Worm (Caenorhabditis elegans) whole organism, L1 larva: Measurements from ENCODE around the gene F16G10.11.

Experiments used
- C04F5.9 ChIP-seq: sonication (generic microtip); optimal IDR thresholded peaks from 2 replicates; lab custom pipeline; 2016; ENCODE audit warnings: missing genetic modification characterization, missing compliant biosample characterization
- C34B4.2 ChIP-seq: sonication (generic microtip); optimal IDR thresholded peaks from 2 replicates; lab custom pipeline; 2017; ENCODE audit warnings: mild to moderate bottlenecking, missing genetic modification characterization, missing compliant biosample characterization
- Y116A8C.19 ChIP-seq: sonication (generic microtip); optimal IDR thresholded peaks from 2 replicates; lab custom pipeline; 2016; ENCODE audit warnings: missing compliant biosample characterization, missing genetic modification characterization, borderline replicate concordance
- aha-1 ChIP-seq: fragments of 150-350 bp; optimal IDR thresholded peaks from 2 replicates; lab custom pipeline; 2014; ENCODE audit warnings: missing biosample characterization, missing genetic modification characterization
- aly-2 ChIP-seq: fragments of 150-350 bp; optimal IDR thresholded peaks from 2 replicates; lab custom pipeline; 2014; ENCODE audit warnings: missing biosample characterization, missing genetic modification characterization
- ama-1 ChIP-seq: fragments of 150-350 bp; optimal IDR thresholded peaks from 2 replicates; lab custom pipeline; 2014
- blmp-1 ChIP-seq: fragments of 150-350 bp; optimal IDR thresholded peaks from 2 replicates; lab custom pipeline; 2014; ENCODE audit warnings: missing biosample characterization, missing genetic modification characterization
- ceh-63 ChIP-seq: fragments of 200-800 bp; sonication (Bioruptor generic); optimal IDR thresholded peaks from 2 replicates; lab custom pipeline; 2018; ENCODE audit warnings: mild to moderate bottlenecking, missing genetic modification characterization, missing compliant biosample characterization
- ceh-82 ChIP-seq, 3 experiments: fragments of 150-350 bp in 1 of 3; sonication (generic microtip) in 2 of 3; optimal IDR thresholded peaks; 2 replicates each; lab custom pipeline; 2014 to 2017; ENCODE audit warnings: missing biosample characterization in 3 of 3, missing genetic modification characterization in 3 of 3
- ces-1 ChIP-seq: fragments of 150-350 bp; optimal IDR thresholded peaks from 2 replicates; lab custom pipeline; 2014; ENCODE audit warnings: missing biosample characterization, missing genetic modification reagents, missing genetic modification characterization
- dpl-1 ChIP-seq, 3 experiments: fragments of 150-350 bp in 2 of 3; sonication (generic microtip) in 1 of 3; optimal IDR thresholded peaks; 2 replicates each; lab custom pipeline; 2014 to 2017; ENCODE audit warnings: missing biosample characterization in 3 of 3, missing genetic modification characterization in 3 of 3, missing genetic modification reagents in 3 of 3
- dsc-1 ChIP-seq: sonication (generic microtip); optimal IDR thresholded peaks from 2 replicates; lab custom pipeline; 2016; ENCODE audit warnings: mild to moderate bottlenecking, missing genetic modification characterization, missing compliant biosample characterization
- egl-13 ChIP-seq: sonication (generic microtip); optimal IDR thresholded peaks from 2 replicates; lab custom pipeline; 2016; ENCODE audit warnings: missing genotype, missing genetic modification reagents, missing genetic modification characterization, missing compliant biosample characterization
- egl-27 ChIP-seq, 2 experiments: fragments of 150-350 bp in 1 of 2; sonication (generic microtip); optimal IDR thresholded peaks; 3 replicates each; lab custom pipeline; 2017 to 2018; ENCODE audit warnings: missing biosample characterization in 2 of 2, missing genetic modification characterization in 2 of 2, missing genetic modification reagents in 2 of 2
- elt-2 ChIP-seq: sonication (generic microtip); optimal IDR thresholded peaks from 2 replicates; lab custom pipeline; 2016; ENCODE audit warnings: missing genetic modification characterization, mild to moderate bottlenecking, inconsistent platforms, missing compliant biosample characterization, missing genetic modification reagents
- elt-3 ChIP-seq, 6 experiments: fragments of 150-350 bp in 1 of 6; sonication (generic microtip); optimal IDR thresholded peaks; 2 replicates each; lab custom pipeline; 2017 to 2018; ENCODE audit warnings: missing biosample characterization in 6 of 6, missing genetic modification characterization in 6 of 6, inconsistent platforms in 1 of 6
- fkh-10 ChIP-seq: sonication (generic microtip); optimal IDR thresholded peaks from 2 replicates; lab custom pipeline; 2017; ENCODE audit warnings: missing biosample characterization, missing genetic modification reagents, missing genetic modification characterization
- fkh-4 ChIP-seq: sonication (generic microtip); optimal IDR thresholded peaks from 2 replicates; lab custom pipeline; 2016; ENCODE audit warnings: missing compliant biosample characterization, missing genetic modification characterization, borderline replicate concordance
- fkh-8 ChIP-seq: sonication (generic microtip); optimal IDR thresholded peaks from 2 replicates; lab custom pipeline; 2016; ENCODE audit warnings: mild to moderate bottlenecking, missing genetic modification characterization, missing compliant biosample characterization
- grh-1 ChIP-seq: fragments of 200-800 bp; sonication (Bioruptor generic); IDR thresholded peaks from 2 replicates; pipeline ENCODE4 v1.3.6; 2022; ENCODE audit warnings: missing genetic modification reagents, missing genetic modification characterization, missing compliant biosample characterization
- hlh-4 ChIP-seq: sonication (generic microtip); optimal IDR thresholded peaks from 2 replicates; lab custom pipeline; 2016; ENCODE audit warnings: mild to moderate bottlenecking, missing genetic modification characterization, missing compliant biosample characterization
- irx-1 ChIP-seq: sonication (generic microtip); optimal IDR thresholded peaks from 2 replicates; lab custom pipeline; 2016; ENCODE audit warnings: missing genetic modification characterization, missing compliant biosample characterization
- jun-1 ChIP-seq: fragments of 150-350 bp; optimal IDR thresholded peaks from 2 replicates; lab custom pipeline; 2014; ENCODE audit warnings: missing biosample characterization, missing genetic modification reagents, missing genetic modification characterization
- lin-13 ChIP-seq: fragments of 150-350 bp; optimal IDR thresholded peaks from 2 replicates; lab custom pipeline; 2014; ENCODE audit warnings: missing biosample characterization, missing genetic modification reagents, missing genetic modification characterization
- lin-14 ChIP-seq: fragments of 200-800 bp; sonication (Bioruptor generic); optimal IDR thresholded peaks from 2 replicates; lab custom pipeline; 2018; ENCODE audit warnings: mild to moderate bottlenecking, missing genetic modification characterization, moderate library complexity, missing compliant biosample characterization
- lin-15B ChIP-seq: fragments of 150-350 bp; sonication (generic microtip); optimal IDR thresholded peaks from 3 replicates; lab custom pipeline; 2014; ENCODE audit warnings: missing biosample characterization, missing genetic modification characterization
- lin-39 ChIP-seq: fragments of 150-350 bp; optimal IDR thresholded peaks from 2 replicates; lab custom pipeline; 2014; ENCODE audit warnings: missing biosample characterization, missing genetic modification reagents, missing genetic modification characterization
- lir-3 ChIP-seq: sonication (generic microtip); optimal IDR thresholded peaks from 2 replicates; lab custom pipeline; 2016; ENCODE audit warnings: mild to moderate bottlenecking, missing genetic modification characterization, moderate library complexity, missing compliant biosample characterization; ENCODE audit not compliant: poor library complexity
- lsy-2 ChIP-seq, 2 experiments: fragments of 150-350 bp; optimal IDR thresholded peaks; 2 replicates each; lab custom pipeline; 2014; ENCODE audit warnings: missing biosample characterization in 2 of 2, missing genetic modification characterization in 2 of 2
- mab-9 ChIP-seq: fragments of 200-800 bp; sonication (Bioruptor generic); IDR thresholded peaks from 2 replicates; pipeline ENCODE4 v1.3.6; 2022; ENCODE audit warnings: missing genetic modification reagents, missing genetic modification characterization, missing compliant biosample characterization
- mdl-1 ChIP-seq, 2 experiments: fragments of 150-350 bp; optimal IDR thresholded peaks; 2 replicates each; lab custom pipeline; 2014 to 2017; ENCODE audit warnings: missing biosample characterization in 2 of 2, missing genetic modification characterization in 2 of 2, inconsistent platforms in 1 of 2
- mep-1 ChIP-seq: fragments of 150-350 bp; optimal IDR thresholded peaks from 2 replicates; lab custom pipeline; 2014; ENCODE audit warnings: missing biosample characterization, missing genetic modification characterization
- nhr-12 ChIP-seq: sonication (generic microtip); optimal IDR thresholded peaks from 2 replicates; lab custom pipeline; 2017; ENCODE audit warnings: missing biosample characterization, missing genetic modification characterization
- nhr-20 ChIP-seq: sonication (generic microtip); optimal IDR thresholded peaks from 2 replicates; lab custom pipeline; 2016; ENCODE audit warnings: mild to moderate bottlenecking, missing genetic modification characterization, missing compliant biosample characterization
- nhr-237 ChIP-seq: fragments of 150-350 bp; optimal IDR thresholded peaks from 2 replicates; lab custom pipeline; 2014; ENCODE audit warnings: missing biosample characterization, missing genetic modification characterization
- nhr-47 ChIP-seq: sonication (generic microtip); optimal IDR thresholded peaks from 2 replicates; lab custom pipeline; 2016; ENCODE audit warnings: mild to moderate bottlenecking, missing genetic modification characterization, moderate library complexity, missing compliant biosample characterization
- nhr-84 ChIP-seq: sonication (generic microtip); optimal IDR thresholded peaks from 2 replicates; lab custom pipeline; 2017; ENCODE audit warnings: missing biosample characterization, missing genetic modification characterization
- nhr-85 ChIP-seq: sonication (generic microtip); peaks from one replicate; lab custom pipeline; 2016; ENCODE audit warnings: missing genetic modification characterization, inconsistent platforms, missing compliant biosample characterization
- nhr-90 ChIP-seq: sonication (generic microtip); optimal IDR thresholded peaks from 2 replicates; lab custom pipeline; 2016; ENCODE audit warnings: mild to moderate bottlenecking, missing genetic modification characterization, missing compliant biosample characterization; ENCODE audit not compliant: poor library complexity
- pax-3 ChIP-seq: fragments of 200-800 bp; sonication (Bioruptor generic); optimal IDR thresholded peaks from 2 replicates; lab custom pipeline; 2018; ENCODE audit warnings: mild to moderate bottlenecking, missing genetic modification characterization, moderate library complexity, missing compliant biosample characterization
- pqm-1 ChIP-seq: sonication (generic microtip); optimal IDR thresholded peaks from 3 replicates; lab custom pipeline; 2017; ENCODE audit warnings: missing biosample characterization, missing genetic modification characterization
- rnt-1 ChIP-seq: sonication (generic microtip); optimal IDR thresholded peaks from 2 replicates; lab custom pipeline; 2016; ENCODE audit warnings: mild to moderate bottlenecking, missing genetic modification characterization, moderate library complexity, missing compliant biosample characterization
- skn-1 ChIP-seq: fragments of 150-350 bp; optimal IDR thresholded peaks from 2 replicates; lab custom pipeline; 2014; ENCODE audit warnings: missing biosample characterization, missing genetic modification characterization
- snu-23 ChIP-seq: sonication (generic microtip); optimal IDR thresholded peaks from 2 replicates; lab custom pipeline; 2016; ENCODE audit warnings: missing genetic modification characterization, missing compliant biosample characterization
- sup-37 ChIP-seq: fragments of 200-800 bp; sonication (Bioruptor generic); optimal IDR thresholded peaks from 2 replicates; lab custom pipeline; 2018; ENCODE audit warnings: mild to moderate bottlenecking, missing genetic modification characterization, missing compliant biosample characterization
- tlp-1 ChIP-seq: fragments of 150-350 bp; optimal IDR thresholded peaks from 2 replicates; lab custom pipeline; 2014; ENCODE audit warnings: missing biosample characterization, missing genetic modification characterization
- unc-62 ChIP-seq: fragments of 150-350 bp; optimal IDR thresholded peaks from 2 replicates; lab custom pipeline; 2014; ENCODE audit warnings: missing biosample characterization, missing genetic modification reagents, missing genetic modification characterization
- vab-15 ChIP-seq: sonication (generic microtip); optimal IDR thresholded peaks from 2 replicates; lab custom pipeline; 2017; ENCODE audit warnings: missing genotype, mild to moderate bottlenecking, missing genetic modification characterization, missing compliant biosample characterization
- xbp-1 ChIP-seq: sonication (generic microtip); optimal IDR thresholded peaks from 2 replicates; lab custom pipeline; 2016; ENCODE audit warnings: missing genetic modification characterization, missing compliant biosample characterization
- zag-1 ChIP-seq: fragments of 150-350 bp; optimal IDR thresholded peaks from 2 replicates; lab custom pipeline; 2014; ENCODE audit warnings: missing biosample characterization, missing genetic modification characterization
- ztf-4 ChIP-seq: fragments of 150-350 bp; optimal IDR thresholded peaks from 2 replicates; lab custom pipeline; 2014; ENCODE audit warnings: missing biosample characterization, missing genetic modification characterization

F16G10.11 gene

DNA sequence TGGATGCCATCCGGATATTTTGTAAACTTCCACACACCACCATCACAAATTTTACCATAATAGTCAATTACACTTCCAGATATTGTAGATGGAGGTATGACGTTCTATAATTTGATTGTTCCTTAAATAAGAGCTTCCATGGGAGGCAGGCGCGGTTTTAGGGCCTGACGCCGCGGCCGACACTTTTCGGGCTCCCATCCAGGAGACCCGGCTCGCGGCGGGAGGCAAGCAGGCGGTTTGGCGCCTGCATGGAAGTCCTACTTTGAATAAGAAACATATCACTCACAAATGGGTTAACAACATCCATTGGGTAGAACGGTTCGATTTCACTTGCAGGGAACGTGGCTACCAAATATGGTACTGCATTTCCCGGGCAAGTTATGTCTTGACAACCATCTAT lies 14.0 kb downstream of the F16G10.11 start:
- TF ChIP-seq ama-1, result no peak
- TF ChIP-seq lin-15B (tag; lab: Kevin White, UChicago), result no peak
- TF ChIP-seq mep-1 (tag; lab: Kevin White, UChicago), result no peak
- TF ChIP-seq skn-1, result no peak
- no peak for TF ChIP-seq lin-39 (tag; lab: Kevin White, UChicago)
- TF ChIP-seq Y116A8C.19, result no peak
- no peak for TF ChIP-seq elt-2 (tag; lab: Kevin White, UChicago)
- no peak for TF ChIP-seq nhr-84
- TF ChIP-seq lsy-2 (tag; optimal IDR thresholded peaks at IDR 0.05; lab: Kevin White, UChicago), result no peak
- no peak for TF ChIP-seq vab-15 (tag; lab: Kevin White, UChicago)
- TF ChIP-seq nhr-85 (tag; lab: Kevin White, UChicago), result no peak
- TF ChIP-seq nhr-12, result no peak
- TF ChIP-seq dsc-1 (tag; lab: Kevin White, UChicago), result no peak
- TF ChIP-seq unc-62 (GFP tag; lab: Kevin White, UChicago), result no peak
- TF ChIP-seq irx-1 (tag; lab: Kevin White, UChicago), result no peak

DNA sequence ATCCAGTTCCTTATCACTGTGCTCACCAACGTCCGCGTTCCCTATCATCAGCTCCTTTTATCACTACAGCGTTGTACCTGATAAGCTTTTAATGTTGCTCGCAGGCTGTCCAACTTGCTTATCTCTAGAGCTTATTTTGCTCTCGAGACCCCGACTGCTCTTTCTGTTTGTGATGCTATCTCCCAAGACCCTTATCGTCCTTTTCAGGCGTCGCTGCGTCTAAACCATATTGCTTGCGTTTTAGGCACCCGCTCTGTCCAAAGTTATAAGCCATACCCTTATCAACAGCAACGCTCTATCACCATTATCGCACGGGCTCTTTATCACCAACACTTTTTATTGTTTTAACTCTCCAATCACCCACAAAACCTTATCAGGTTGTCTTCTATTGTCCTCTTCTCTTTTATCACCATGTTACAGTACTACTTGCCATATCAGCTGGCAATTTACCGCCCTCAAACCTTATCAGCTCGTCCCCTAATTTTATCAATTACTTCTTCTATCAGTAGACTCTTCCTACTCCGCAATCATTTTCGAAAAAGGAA lies 15.2 kb downstream of the F16G10.11 start:
- TF ChIP-seq lir-3, result no peak
- no peak for TF ChIP-seq rnt-1
- TF ChIP-seq tlp-1 (tag; lab: Kevin White, UChicago), result peak; percentile 60
- no peak for TF ChIP-seq dpl-1 (GFP tag; optimal IDR thresholded peaks at IDR 0.05; lab: Kevin White, UChicago)
- TF ChIP-seq mab-9 (GFP tag; lab: Robert Waterston, UW), result no peak
- peak; percentile 59 for TF ChIP-seq nhr-90 (tag; lab: Kevin White, UChicago)
- TF ChIP-seq elt-3 (tag; optimal IDR thresholded peaks at IDR 0.05; lab: Kevin White, UChicago), result no peak
- no peak for TF ChIP-seq grh-1 (GFP tag; lab: Robert Waterston, UW)
- no peak for TF ChIP-seq ceh-63 (GFP tag; lab: Kevin White, UChicago)
- no peak for TF ChIP-seq ces-1 (GFP tag; lab: Kevin White, UChicago)
- TF ChIP-seq xbp-1 (tag; lab: Kevin White, UChicago), result no peak
- peak; percentile 33 for TF ChIP-seq lin-14 (GFP tag; lab: Kevin White, UChicago)
- TF ChIP-seq fkh-8 (tag; lab: Kevin White, UChicago), result no peak
- TF ChIP-seq ceh-82 (tag; optimal IDR thresholded peaks at IDR 0.05; lab: Kevin White, UChicago), result no peak
- TF ChIP-seq nhr-47 (tag; lab: Kevin White, UChicago), result no peak
- no peak for TF ChIP-seq zag-1 (tag; lab: Kevin White, UChicago)
- no peak for TF ChIP-seq lin-13 (GFP tag; lab: Kevin White, UChicago)
- peak; percentile 96 for TF ChIP-seq pqm-1
- no peak for TF ChIP-seq sup-37 (GFP tag; lab: Kevin White, UChicago)
- no peak for TF ChIP-seq aha-1 (tag; lab: Kevin White, UChicago)
- no peak for TF ChIP-seq fkh-4
- TF ChIP-seq C04F5.9, result no peak
- peak in 1 of 2 experiments; percentile 69 for TF ChIP-seq egl-27 (tag; optimal IDR thresholded peaks at IDR 0.05; lab: Kevin White, UChicago)
- TF ChIP-seq nhr-20 (tag; lab: Kevin White, UChicago), result peak; percentile 58
- no peak for TF ChIP-seq hlh-4 (tag; lab: Kevin White, UChicago)
- no peak for TF ChIP-seq Y116A8C.19
- TF ChIP-seq snu-23, result no peak
- no peak for TF ChIP-seq C34B4.2
- no peak for TF ChIP-seq nhr-85 (tag; lab: Kevin White, UChicago)
- TF ChIP-seq irx-1 (tag; lab: Kevin White, UChicago), result no peak
- TF ChIP-seq mep-1 (tag; lab: Kevin White, UChicago), result no peak
- peak in 1 of 2 experiments; percentile 8 for TF ChIP-seq mdl-1 (tag; optimal IDR thresholded peaks at IDR 0.05; lab: Kevin White, UChicago)
- no peak for TF ChIP-seq blmp-1 (tag; lab: Kevin White, UChicago)
- TF ChIP-seq egl-13, result peak; percentile 94
- no peak for TF ChIP-seq dsc-1 (tag; lab: Kevin White, UChicago)
- TF ChIP-seq aly-2 (tag; lab: Kevin White, UChicago), result no peak
- no peak for TF ChIP-seq nhr-237 (tag; lab: Kevin White, UChicago)
- TF ChIP-seq ama-1, result no peak
- peak; percentile 90 for TF ChIP-seq pax-3
- TF ChIP-seq fkh-10 (GFP tag; lab: Kevin White, UChicago), result no peak
- TF ChIP-seq jun-1 (tag; lab: Kevin White, UChicago), result peak; percentile 92
- TF ChIP-seq ztf-4 (tag; lab: Kevin White, UChicago), result no peak
